Worm (Caenorhabditis elegans) whole organism, early embryonic: ENCODE data around the gene Y116A8C.469.
A peak's percentile ranks its signal among the peaks of the same experiment; 100 is the strongest.

Experiments
- hmg-4 ChIP-seq: fragments of 200-800 bp; sonication (Bioruptor generic); optimal IDR thresholded peaks from 2 replicates; lab custom pipeline; 2018; ENCODE audit warnings: mild to moderate bottlenecking, missing genetic modification characterization, missing compliant biosample characterization
- pes-1 ChIP-seq: fragments of 200-800 bp; sonication (Bioruptor generic); IDR thresholded peaks from 2 replicates; pipeline ENCODE4 v1.3.6; 2022; ENCODE audit warnings: missing genetic modification reagents, missing genetic modification characterization, missing compliant biosample characterization

ce11 chrIV:16925363-16925863 lies 7.7 kb upstream of the Y116A8C.469 start:
- TF ChIP-seq pes-1 (GFP tag; lab: Robert Waterston, UW): 0 out of 2 replicates have a peak, but pooled peaks have one; percentile 13
- TF ChIP-seq hmg-4 (GFP tag; lab: Kevin White, UChicago): no peak
